Worm (Caenorhabditis elegans): ENCODE results near the gene mak-2.

DNA sequence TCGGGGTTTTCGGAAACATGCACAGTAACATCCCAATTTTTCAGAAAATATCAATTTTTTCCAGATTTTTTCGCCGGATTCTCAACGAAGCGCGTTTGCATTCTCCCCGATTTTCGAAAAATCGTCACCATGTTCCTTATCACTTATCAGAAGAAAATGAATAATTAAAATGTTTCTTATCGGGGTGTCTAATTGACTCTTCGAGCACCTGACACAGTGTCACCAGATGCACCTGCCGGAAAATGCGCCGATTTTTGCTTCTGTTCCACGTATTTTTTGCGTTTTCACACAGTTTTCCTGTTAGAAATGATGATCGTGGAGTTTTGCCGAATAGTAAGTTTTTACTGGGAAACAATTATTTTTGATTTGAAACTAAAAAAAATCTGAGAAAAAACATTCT lies 29.7 kb upstream of the mak-2 start:
- TF ChIP-seq dmd-4 (tag; optimal IDR thresholded peaks at IDR 0.05; ENCODE audit: borderline replicate concordance) (no peak), nhr-11 (tag; optimal IDR thresholded peaks at IDR 0.05) (no peak), dve-1 (tag; optimal IDR thresholded peaks at IDR 0.05) (no peak), ztf-16 (tag; optimal IDR thresholded peaks at IDR 0.05) (no peak), rnt-1 (tag; optimal IDR thresholded peaks at IDR 0.05) (no peak), syd-9 (tag; optimal IDR thresholded peaks at IDR 0.05) (no peak), fkh-6 (tag; optimal IDR thresholded peaks at IDR 0.05) (no peak), elt-2 (tag; optimal IDR thresholded peaks at IDR 0.05) (peak; percentile 47), tbx-2 (tag; optimal IDR thresholded peaks at IDR 0.05) (no peak), eyg-1 (tag; optimal IDR thresholded peaks at IDR 0.05) (no peak), pha-2 (tag; optimal IDR thresholded peaks at IDR 0.05) (no peak), hlh-13 (GFP tag; optimal IDR thresholded peaks at IDR 0.05) (no peak), T23F11.4 (GFP tag; optimal IDR thresholded peaks at IDR 0.05) (no peak)
